Fruit fly (Drosophila melanogaster) whole organism, embryonic: ENCODE data around the gene CAH3.

Experiments
- Bdp1 ChIP-seq: fragments of 200-800 bp; sonication (Bioruptor generic); optimal IDR thresholded peaks from 3 replicates; lab custom pipeline; 2016; ENCODE audit warnings: missing biosample characterization, missing genetic modification characterization
- CG12942 ChIP-seq: fragments of 200-800 bp; sonication (Bioruptor generic); optimal IDR thresholded peaks from 3 replicates; lab custom pipeline; 2016; ENCODE audit warnings: missing biosample characterization, missing genetic modification characterization
- CG13287 ChIP-seq: fragments of 200-800 bp; sonication (Bioruptor generic); IDR thresholded peaks from 2 replicates; pipeline ENCODE4 v1.3.6; 2022; ENCODE audit warnings: missing biosample characterization, missing genetic modification characterization; ENCODE audit not compliant: partially characterized antibody
- CG13894 ChIP-seq: fragments of 200-800 bp; sonication (Bioruptor generic); optimal IDR thresholded peaks from 3 replicates; lab custom pipeline; 2018; ENCODE audit warnings: missing biosample characterization, mild to moderate bottlenecking, missing genetic modification characterization, moderate library complexity
- CG14710 ChIP-seq: fragments of 200-800 bp; sonication (Bioruptor generic); optimal IDR thresholded peaks from 3 replicates; lab custom pipeline; 2019; ENCODE audit warnings: missing biosample characterization, mild to moderate bottlenecking, missing genetic modification characterization, moderate library complexity
- CG1602 ChIP-seq: fragments of 200-800 bp; sonication (Bioruptor generic); optimal IDR thresholded peaks from 3 replicates; lab custom pipeline; 2016; ENCODE audit warnings: missing biosample characterization, missing genetic modification characterization
- CG17385 ChIP-seq: fragments of 200-800 bp; sonication (Bioruptor generic); optimal IDR thresholded peaks from 3 replicates; lab custom pipeline; 2018; ENCODE audit warnings: missing biosample characterization, mild to moderate bottlenecking, missing genetic modification characterization
- CG17802 ChIP-seq: fragments of 200-800 bp; sonication (Bioruptor generic); optimal IDR thresholded peaks from 2 replicates; lab custom pipeline; 2018; ENCODE audit warnings: missing biosample characterization, mild to moderate bottlenecking, missing genetic modification characterization, moderate library complexity
- CG31365 ChIP-seq: fragments of 200-800 bp; sonication (Bioruptor generic); optimal IDR thresholded peaks from 2 replicates; lab custom pipeline; 2018; ENCODE audit warnings: missing biosample characterization, mild to moderate bottlenecking, missing genetic modification characterization
- CG31441 ChIP-seq: fragments of 200-800 bp; sonication (Bioruptor generic); IDR thresholded peaks from 2 replicates; pipeline ENCODE4 v1.3.6; 2022; ENCODE audit warnings: missing biosample characterization, missing genetic modification characterization
- CG3847 ChIP-seq: fragments of 200-800 bp; sonication (Bioruptor generic); IDR thresholded peaks from 2 replicates; pipeline ENCODE4 v1.3.6; 2022; ENCODE audit warnings: missing biosample characterization, missing genetic modification characterization
- CG5245 ChIP-seq: fragments of 200-800 bp; sonication (Bioruptor generic); optimal IDR thresholded peaks from 3 replicates; lab custom pipeline; 2016; ENCODE audit warnings: missing biosample characterization, missing genetic modification characterization
- CG6272 ChIP-seq: fragments of 200-800 bp; sonication (Bioruptor generic); IDR thresholded peaks from 2 replicates; pipeline ENCODE4 v1.3.6; 2022; ENCODE audit warnings: missing biosample characterization, missing genetic modification characterization
- CG7372 ChIP-seq: fragments of 200-800 bp; sonication (Bioruptor generic); IDR thresholded peaks from 2 replicates; pipeline ENCODE4 v1.3.6; 2022; ENCODE audit warnings: missing biosample characterization, missing genetic modification characterization
- CG8089 ChIP-seq: fragments of 200-800 bp; sonication (Bioruptor generic); optimal IDR thresholded peaks from 3 replicates; lab custom pipeline; 2016; ENCODE audit warnings: missing biosample characterization, missing genetic modification characterization
- CG9727 ChIP-seq: fragments of 200-800 bp; sonication (Bioruptor generic); optimal IDR thresholded peaks from 3 replicates; lab custom pipeline; 2017; ENCODE audit warnings: missing biosample characterization, mild to moderate bottlenecking, missing genetic modification characterization
- Chrac-16 ChIP-seq: fragments of 200-800 bp; sonication (Bioruptor generic); optimal IDR thresholded peaks from 3 replicates; lab custom pipeline; 2016; ENCODE audit warnings: missing biosample characterization, missing genetic modification characterization
- CrebB ChIP-seq: fragments of 200-800 bp; sonication (Bioruptor generic); optimal IDR thresholded peaks from 3 replicates; lab custom pipeline; 2018; ENCODE audit warnings: missing biosample characterization, mild to moderate bottlenecking, missing genetic modification characterization
- Dref ChIP-seq: fragments of 200-800 bp; sonication (Bioruptor generic); IDR thresholded peaks from 2 replicates; pipeline ENCODE4 v1.3.6; 2022; ENCODE audit warnings: missing biosample characterization, missing genetic modification characterization
- Gsc ChIP-seq: fragments of 200-800 bp; sonication (Bioruptor generic); IDR thresholded peaks from 2 replicates; pipeline ENCODE4 v1.3.6; 2022; ENCODE audit warnings: missing biosample characterization, missing genetic modification characterization
- HLH54F ChIP-seq: fragments of 200-800 bp; sonication (Bioruptor generic); optimal IDR thresholded peaks from 3 replicates; lab custom pipeline; 2016; ENCODE audit warnings: missing biosample characterization, missing genetic modification characterization
- Opbp ChIP-seq: fragments of 200-800 bp; sonication (Bioruptor generic); IDR thresholded peaks from 3 replicates; pipeline ENCODE4 v1.3.6; 2022; ENCODE audit warnings: missing biosample characterization, missing genetic modification characterization; ENCODE audit not compliant: partially characterized antibody
- Optix ChIP-seq: fragments of 200-800 bp; sonication (Bioruptor generic); IDR thresholded peaks from 3 replicates; pipeline ENCODE4 v1.3.6; 2022; ENCODE audit warnings: missing biosample characterization, missing genetic modification characterization
- PHDP ChIP-seq: fragments of 200-800 bp; sonication (Bioruptor generic); optimal IDR thresholded peaks from 3 replicates; lab custom pipeline; 2018; ENCODE audit warnings: missing biosample characterization, mild to moderate bottlenecking, missing genetic modification characterization, moderate library complexity
- Pdp1 ChIP-seq, 2 experiments: fragments of 200-800 bp; sonication (Bioruptor generic); optimal IDR thresholded peaks; 3 replicates each; lab custom pipeline; 2016; ENCODE audit warnings: missing biosample characterization in 2 of 2, missing genetic modification characterization in 2 of 2, mild to moderate bottlenecking in 1 of 2, moderate library complexity in 1 of 2
- Ptx1 ChIP-seq: fragments of 200-800 bp; sonication (Bioruptor generic); IDR thresholded peaks from 2 replicates; pipeline ENCODE4 v1.3.6; 2022; ENCODE audit warnings: missing biosample characterization, missing genetic modification characterization
- Rfx ChIP-seq: fragments of 200-800 bp; sonication (Bioruptor generic); IDR thresholded peaks from 2 replicates; pipeline ENCODE4 v1.3.6; 2022; ENCODE audit warnings: missing biosample characterization, missing genetic modification characterization
- TFAM ChIP-seq: fragments of 200-800 bp; sonication (Bioruptor generic); optimal IDR thresholded peaks from 2 replicates; lab custom pipeline; 2017; ENCODE audit warnings: missing biosample characterization, missing genetic modification characterization, inconsistent platforms
- Xrp1 ChIP-seq: fragments of 200-800 bp; sonication (Bioruptor generic); IDR thresholded peaks from 2 replicates; pipeline ENCODE4 v1.3.6; 2022; ENCODE audit warnings: missing biosample characterization, missing genetic modification characterization
- bbx ChIP-seq: fragments of 200-800 bp; sonication (Bioruptor generic); IDR thresholded peaks from 2 replicates; pipeline ENCODE4 v1.3.6; 2022; ENCODE audit warnings: missing biosample characterization, missing genetic modification characterization; ENCODE audit not compliant: partially characterized antibody
- bigmax ChIP-seq: fragments of 200-800 bp; sonication (Bioruptor generic); optimal IDR thresholded peaks from 2 replicates; lab custom pipeline; 2018; ENCODE audit warnings: missing biosample characterization, mild to moderate bottlenecking, missing genetic modification characterization
- chif ChIP-seq, 2 experiments: fragments of 200-800 bp; sonication (Bioruptor generic); optimal IDR thresholded peaks; 3 replicates each; lab custom pipeline; 2016; ENCODE audit warnings: missing biosample characterization in 2 of 2, missing genetic modification characterization in 2 of 2
- crp ChIP-seq, 2 experiments: fragments of 200-800 bp; sonication (Bioruptor generic); optimal IDR thresholded peaks; 2 replicates in 1 of 2; 3 replicates in 1 of 2; lab custom pipeline; 2017; ENCODE audit warnings: missing biosample characterization in 2 of 2, missing genetic modification characterization in 2 of 2, mild to moderate bottlenecking in 1 of 2, moderate library complexity in 1 of 2
- cwo ChIP-seq: fragments of 200-800 bp; sonication (Bioruptor generic); optimal IDR thresholded peaks from 3 replicates; lab custom pipeline; 2017; ENCODE audit warnings: missing biosample characterization, missing genetic modification characterization, mild to moderate bottlenecking, moderate library complexity, missing genetic modification reagents
- dpn ChIP-seq, 2 experiments: fragments of 200-800 bp; sonication (Bioruptor generic); optimal IDR thresholded peaks; 3 replicates each; lab custom pipeline; 2016; ENCODE audit warnings: missing biosample characterization in 2 of 2, missing genetic modification characterization in 2 of 2
- fu2 ChIP-seq: fragments of 200-800 bp; sonication (Bioruptor generic); optimal IDR thresholded peaks from 2 replicates; lab custom pipeline; 2016; ENCODE audit warnings: missing biosample characterization, missing genetic modification characterization
- gce ChIP-seq: fragments of 200-800 bp; sonication (Bioruptor generic); IDR thresholded peaks from 3 replicates; pipeline ENCODE4 v1.3.6; 2022; ENCODE audit warnings: missing biosample characterization, missing genetic modification characterization
- gcm ChIP-seq: fragments of 200-800 bp; sonication (Bioruptor generic); optimal IDR thresholded peaks from 2 replicates; lab custom pipeline; 2019; ENCODE audit warnings: missing biosample characterization, mild to moderate bottlenecking, missing genetic modification characterization, moderate library complexity
- gem ChIP-seq: fragments of 200-800 bp; sonication (Bioruptor generic); optimal IDR thresholded peaks from 2 replicates; lab custom pipeline; 2019; ENCODE audit warnings: missing biosample characterization, mild to moderate bottlenecking, missing genetic modification characterization, moderate library complexity
- ham ChIP-seq: fragments of 200-800 bp; sonication (Bioruptor generic); IDR thresholded peaks from 2 replicates; pipeline ENCODE4 v1.3.6; 2022; ENCODE audit warnings: missing biosample characterization, missing genetic modification characterization
- hkb ChIP-seq, 2 experiments: fragments of 200-800 bp in 1 of 2; fragments of >200 bp in 1 of 2; sonication (Bioruptor generic) in 1 of 2; IDR thresholded peaks in 1 of 2; optimal IDR thresholded peaks in 1 of 2; 2 replicates each; pipeline versions ENCODE4 v1.3.6 to Lab custom; 2017 to 2022; ENCODE audit warnings: missing biosample characterization in 1 of 2, missing genetic modification characterization in 1 of 2
- klu ChIP-seq: fragments of 200-800 bp; sonication (Bioruptor generic); IDR thresholded peaks from 2 replicates; pipeline ENCODE4 v1.3.6; 2022; ENCODE audit warnings: missing biosample characterization, missing genetic modification characterization
- lov ChIP-seq, 2 experiments: fragments of 200-800 bp in 1 of 2; fragments of >200 bp in 1 of 2; sonication (Bioruptor generic) in 1 of 2; IDR thresholded peaks in 1 of 2; optimal IDR thresholded peaks in 1 of 2; 2 replicates in 1 of 2; 3 replicates in 1 of 2; pipeline versions ENCODE4 v1.3.6 to Lab custom; 2017 to 2022; ENCODE audit warnings: missing biosample characterization in 1 of 2, missing genetic modification characterization in 1 of 2
- nerfin-2 ChIP-seq: fragments of 200-800 bp; sonication (Bioruptor generic); IDR thresholded peaks from 2 replicates; pipeline ENCODE4 v1.3.6; 2022; ENCODE audit warnings: missing biosample characterization, missing genetic modification characterization; ENCODE audit not compliant: partially characterized antibody
- nmo ChIP-seq: fragments of 200-800 bp; sonication (Bioruptor generic); optimal IDR thresholded peaks from 2 replicates; lab custom pipeline; 2018; ENCODE audit warnings: missing biosample characterization, mild to moderate bottlenecking, missing genetic modification characterization, moderate library complexity
- sd ChIP-seq: fragments of 200-800 bp; sonication (Bioruptor generic); optimal IDR thresholded peaks from 3 replicates; lab custom pipeline; 2018; ENCODE audit warnings: missing biosample characterization, mild to moderate bottlenecking, missing genetic modification characterization, moderate library complexity
- sob ChIP-seq: fragments of 200-800 bp; sonication (Bioruptor generic); IDR thresholded peaks from 2 replicates; pipeline ENCODE4 v1.3.6; 2022; ENCODE audit warnings: missing biosample characterization, missing genetic modification characterization
- ssp ChIP-seq: fragments of 200-800 bp; sonication (Bioruptor generic); IDR thresholded peaks from 2 replicates; pipeline ENCODE4 v1.3.6; 2022; ENCODE audit warnings: missing biosample characterization, missing genetic modification characterization

CAH3 gene

DNA sequence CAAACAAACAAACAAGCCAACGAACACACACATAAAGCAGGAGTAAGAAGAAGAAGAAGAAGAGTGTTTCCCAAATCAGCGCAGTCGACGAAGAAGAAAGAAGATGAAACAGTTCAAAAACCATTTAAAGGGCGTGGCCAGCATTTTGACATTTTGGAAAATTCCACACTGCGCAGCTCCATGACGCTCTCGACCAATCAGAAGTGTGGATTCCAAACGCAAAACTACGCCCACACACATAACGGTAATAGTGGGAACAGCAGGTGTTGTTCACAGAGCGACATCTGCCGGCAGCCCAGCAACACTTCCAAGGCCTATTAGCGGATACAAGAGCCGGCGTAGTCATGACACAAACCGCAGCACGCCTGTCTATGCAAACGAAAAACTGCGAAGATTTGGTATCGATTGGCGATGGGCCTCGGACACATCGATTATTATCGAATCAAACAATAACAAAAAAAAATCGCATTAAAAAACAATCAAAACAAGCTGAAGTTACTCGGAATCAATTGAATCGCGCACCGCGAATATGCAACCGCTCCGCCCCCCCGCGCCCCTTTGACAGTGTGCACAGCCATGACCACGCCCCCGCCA lies 4.3 kb upstream of the CAH3 start, which contains the start of gene Rubicon (continued):
- TF ChIP-seq ham (GFP tag; lab: Robert Waterston, UW) (no peak), nerfin-2 (peak; percentile 83), sd (tag; lab: Kevin White, UChicago) (peak; percentile 60), CG13894 (tag; lab: Kevin White, UChicago) (peak; percentile 84), klu (GFP tag; lab: Robert Waterston, UW) (peak; percentile 9; the same call in 1 of the 2 replicates), Bdp1 (GFP tag; lab: Kevin White, UChicago) (peak; percentile 38), bigmax (peak; percentile 16), Rfx (peak; percentile 73), crp (GFP tag; optimal IDR thresholded peaks at IDR 0.05; lab: Kevin White, UChicago) (peak in 1 of 2 experiments; percentile 62), Opbp (GFP tag; lab: Robert Waterston, UW) (peak; percentile 89), gcm (GFP tag; lab: Kevin White, UChicago) (peak; percentile 8), Xrp1 (GFP tag; lab: Robert Waterston, UW) (0 out of 2 replicates have a peak, but pooled peaks have one; percentile 20), cwo (GFP tag; lab: Kevin White, UChicago) (no peak), sob (GFP tag; lab: Robert Waterston, UW) (0 out of 2 replicates have a peak, but pooled peaks have one; percentile 43), ssp (GFP tag; lab: Robert Waterston, UW) (peak; percentile 49), Gsc (GFP tag; lab: Robert Waterston, UW) (no peak), dpn (GFP tag; optimal IDR thresholded peaks at IDR 0.05; lab: Kevin White, UChicago) (peak; percentile 35 to 44), CG7372 (GFP tag; lab: Robert Waterston, UW) (no peak), HLH54F (no peak), Ptx1 (GFP tag; lab: Robert Waterston, UW) (peak; percentile 38), CG31441 (no peak), TFAM (no peak), Pdp1 (GFP tag; optimal IDR thresholded peaks at IDR 0.05; lab: Kevin White, UChicago) (peak in 1 of 2 experiments; percentile 61), CG12942 (no peak), CG6272 (0 out of 2 replicates have a peak, but pooled peaks have one; percentile 27), fu2 (peak; percentile 34), CG3847 (peak; percentile 66), CG17802 (peak; percentile 37), gem (tag; lab: Kevin White, UChicago) (peak; percentile 15), Chrac-16 (GFP tag; lab: Kevin White, UChicago) (peak; percentile 15), chif (GFP tag; optimal IDR thresholded peaks at IDR 0.05; lab: Kevin White, UChicago) (peak in 1 of 2 experiments; percentile 29), CG31365 (peak; percentile 56), CG1602 (GFP tag; lab: Kevin White, UChicago) (no peak), CG13287 (GFP tag; lab: Robert Waterston, UW) (peak; percentile 93), CG9727 (GFP tag; lab: Kevin White, UChicago) (peak; percentile 17), Dref (peak; percentile 97), CG8089 (GFP tag; lab: Kevin White, UChicago) (peak; percentile 37), nmo (GFP tag; lab: Kevin White, UChicago) (peak; percentile 45), CrebB (tag; lab: Kevin White, UChicago) (peak; percentile 61), Optix (GFP tag; lab: Robert Waterston, UW) (peak; percentile 20; the same call in 1 of the 3 replicates), CG5245 (GFP tag; lab: Kevin White, UChicago) (peak; percentile 32), lov (optimal IDR thresholded peaks at IDR 0.05; lab: Kevin White, UChicago) (no peak), lov (GFP tag; IDR thresholded peaks at IDR 0.05; lab: Robert Waterston, UW) (no peak), hkb (optimal IDR thresholded peaks at IDR 0.05; lab: Kevin White, UChicago) (peak; percentile 16), hkb (GFP tag; IDR thresholded peaks at IDR 0.05; lab: Robert Waterston, UW) (peak; percentile 62; the same call in 1 of the 2 replicates), PHDP (tag; lab: Kevin White, UChicago) (peak; percentile 20), CG14710 (tag; lab: Kevin White, UChicago) (peak; percentile 75), gce (GFP tag; lab: Robert Waterston, UW) (no peak; the same call in 2 of the 3 replicates), bbx (GFP tag; lab: Robert Waterston, UW) (peak; percentile 91), CG17385 (GFP tag; lab: Kevin White, UChicago) (peak; percentile 78)
